In genomic region chr3L:1319097-1319725, dm6 we compare ENCODE assay signal across 1 fruit fly cellular context.
TF ChIP-seq lines count a peak whose summit lies in the region.

No protein-coding gene starts in this region.

TF ChIP-seq in whole organism, embryonic, 481 proteins besides CTCF, POLR2A, EP300 and RAD21 (continued from another document and continues in another):
- TF ChIP-seq CG10147 (GFP tag; optimal IDR thresholded peaks at IDR 0.05; lab: Kevin White, UChicago) (peak; percentile 44), Ets97D (GFP tag; optimal IDR thresholded peaks at IDR 0.05; lab: Kevin White, UChicago) (no peak), CG12155 (GFP tag; optimal IDR thresholded peaks at IDR 0.05; lab: Kevin White, UChicago) (peak; percentile 33), eve (GFP tag; optimal IDR thresholded peaks at IDR 0.05; lab: Kevin White, UChicago) (no peak), CG6854 (GFP tag; optimal IDR thresholded peaks at IDR 0.05; lab: Kevin White, UChicago) (no peak), unc-4 (GFP tag; IDR thresholded peaks at IDR 0.05; lab: Robert Waterston, UW; ENCODE audit: partially characterized antibody) (no peak), CG3995 (GFP tag; optimal IDR thresholded peaks at IDR 0.05; lab: Kevin White, UChicago) (no peak), salm (tag; optimal IDR thresholded peaks at IDR 0.05; lab: Kevin White, UChicago) (peak; percentile 29), cwo (GFP tag; optimal IDR thresholded peaks at IDR 0.05; lab: Kevin White, UChicago) (peak; percentile 9), peb (GFP tag; IDR thresholded peaks at IDR 0.05; lab: Robert Waterston, UW) (peak; percentile 60), CG14965 (GFP tag; optimal IDR thresholded peaks at IDR 0.05; lab: Kevin White, UChicago; ENCODE audit: borderline replicate concordance) (no peak), sob (GFP tag; IDR thresholded peaks at IDR 0.05; lab: Robert Waterston, UW) (peak; percentile 69; the same call in 1 of the 2 replicates), CG3838 (GFP tag; optimal IDR thresholded peaks at IDR 0.05; lab: Kevin White, UChicago) (no peak), CG13123 (GFP tag; optimal IDR thresholded peaks at IDR 0.05; lab: Kevin White, UChicago) (peak; percentile 25), CG4404 (GFP tag; IDR thresholded peaks at IDR 0.05; lab: Robert Waterston, UW) (0 out of 2 replicates have a peak, but pooled peaks have one; percentile 29), Ada2b (GFP tag; IDR thresholded peaks at IDR 0.05; lab: Robert Waterston, UW) (peak; percentile 78), trem (tag; optimal IDR thresholded peaks at IDR 0.05; lab: Kevin White, UChicago) (peak; percentile 73), CG32532 (GFP tag; IDR thresholded peaks at IDR 0.05; lab: Robert Waterston, UW) (peak; percentile 67; the same call in 1 of the 2 replicates), pb (GFP tag; optimal IDR thresholded peaks at IDR 0.05; lab: Kevin White, UChicago) (peak; percentile 54), Drgx (GFP tag; IDR thresholded peaks at IDR 0.05; lab: Robert Waterston, UW) (peak; percentile 89), CG15269 (tag; optimal IDR thresholded peaks at IDR 0.05; lab: Kevin White, UChicago) (peak; percentile 73), lilli (GFP tag; optimal IDR thresholded peaks at IDR 0.05; lab: Kevin White, UChicago) (peak; percentile 61), CG2199 (GFP tag; IDR thresholded peaks at IDR 0.05; lab: Robert Waterston, UW) (no peak; the same call in 2 of the 3 replicates), mam (GFP tag; optimal IDR thresholded peaks at IDR 0.05; lab: Kevin White, UChicago) (peak; percentile 51), Dref (GFP tag; IDR thresholded peaks at IDR 0.05; lab: Robert Waterston, UW) (no peak), CG17612 (GFP tag; IDR thresholded peaks at IDR 0.05; lab: Robert Waterston, UW) (no peak; the same call in 1 of the 2 replicates), tin (GFP tag; optimal IDR thresholded peaks at IDR 0.05; lab: Kevin White, UChicago) (peak; percentile 86), E2f1 (GFP tag; IDR thresholded peaks at IDR 0.05; lab: Robert Waterston, UW) (peak; percentile 76), tll (GFP tag; optimal IDR thresholded peaks at IDR 0.05; lab: Kevin White, UChicago) (no peak), her (GFP tag; optimal IDR thresholded peaks at IDR 0.05; lab: Kevin White, UChicago) (peak; percentile 5), Doc2 (GFP tag; IDR thresholded peaks at IDR 0.05; lab: Robert Waterston, UW) (no peak), vfl (GFP tag; optimal IDR thresholded peaks at IDR 0.05; lab: Kevin White, UChicago) (no peak), scrt (GFP tag; optimal IDR thresholded peaks at IDR 0.05; lab: Kevin White, UChicago) (peak; percentile 54), bsh (GFP tag; optimal IDR thresholded peaks at IDR 0.05; lab: Kevin White, UChicago) (peak; percentile 89 to 94), kni (GFP tag; optimal IDR thresholded peaks at IDR 0.05; lab: Kevin White, UChicago) (no peak), prd (optimal IDR thresholded peaks at IDR 0.05; lab: Kevin White, UChicago) (no peak), prd (GFP tag; IDR thresholded peaks at IDR 0.05; lab: Robert Waterston, UW) (peak; percentile 85), Hmx (GFP tag; optimal IDR thresholded peaks at IDR 0.05; lab: Kevin White, UChicago) (no peak), CG7839 (tag; optimal IDR thresholded peaks at IDR 0.05; lab: Kevin White, UChicago) (peak; percentile 79), crol (GFP tag; IDR thresholded peaks at IDR 0.05; lab: Robert Waterston, UW) (0 out of 2 replicates have a peak, but pooled peaks have one; percentile 13), CG1792 (GFP tag; optimal IDR thresholded peaks at IDR 0.05; lab: Kevin White, UChicago) (peak; percentile 52), CG14014 (GFP tag; IDR thresholded peaks at IDR 0.05; lab: Robert Waterston, UW) (peak; percentile 42; the same call in 1 of the 2 replicates), H2.0 (GFP tag; IDR thresholded peaks at IDR 0.05; lab: Robert Waterston, UW) (peak; percentile 76), pho (GFP tag; optimal IDR thresholded peaks at IDR 0.05; lab: Kevin White, UChicago) (peak; percentile 51), CG10267 (tag; optimal IDR thresholded peaks at IDR 0.05; lab: Kevin White, UChicago) (peak; percentile 21), CG2202 (tag; optimal IDR thresholded peaks at IDR 0.05; lab: Kevin White, UChicago) (peak; percentile 43), CG6175 (GFP tag; IDR thresholded peaks at IDR 0.05; lab: Robert Waterston, UW) (no peak), sna (GFP tag; IDR thresholded peaks at IDR 0.05; lab: Robert Waterston, UW; ENCODE audit: partially characterized antibody) (no peak), CG8359 (GFP tag; optimal IDR thresholded peaks at IDR 0.05; lab: Kevin White, UChicago; ENCODE audit: borderline replicate concordance) (peak; percentile 66), CG1233 (GFP tag; optimal IDR thresholded peaks at IDR 0.05; lab: Kevin White, UChicago) (peak; percentile 64), ase (GFP tag; IDR thresholded peaks at IDR 0.05; lab: Robert Waterston, UW) (peak; percentile 81), CG14441 (GFP tag; IDR thresholded peaks at IDR 0.05; lab: Robert Waterston, UW) (peak; percentile 80), B-H2 (GFP tag; optimal IDR thresholded peaks at IDR 0.05; lab: Kevin White, UChicago) (no peak), Deaf1 (tag; optimal IDR thresholded peaks at IDR 0.05; lab: Kevin White, UChicago) (peak; percentile 28), seq (GFP tag; IDR thresholded peaks at IDR 0.05; lab: Robert Waterston, UW) (peak; percentile 58; the same call in 1 of the 2 replicates), Bteb2 (GFP tag; optimal IDR thresholded peaks at IDR 0.05; lab: Kevin White, UChicago) (peak; percentile 28), BtbVII (GFP tag; optimal IDR thresholded peaks at IDR 0.05; lab: Kevin White, UChicago) (no peak), CG4854 (GFP tag; optimal IDR thresholded peaks at IDR 0.05; lab: Kevin White, UChicago) (peak; percentile 13), jing (GFP tag; optimal IDR thresholded peaks at IDR 0.05; lab: Kevin White, UChicago) (peak; percentile 78), CG11504 (tag; optimal IDR thresholded peaks at IDR 0.05; lab: Kevin White, UChicago) (peak; percentile 89), Stat92E (GFP tag; optimal IDR thresholded peaks at IDR 0.05; lab: Kevin White, UChicago) (no peak), tx (GFP tag; optimal IDR thresholded peaks at IDR 0.05; lab: Kevin White, UChicago) (peak; percentile 42), amos (GFP tag; IDR thresholded peaks at IDR 0.05; lab: Robert Waterston, UW; ENCODE audit: partially characterized antibody) (no peak), fd64A (GFP tag; optimal IDR thresholded peaks at IDR 0.05; lab: Kevin White, UChicago) (peak; percentile 78), CG16779 (GFP tag; IDR thresholded peaks at IDR 0.05; lab: Robert Waterston, UW) (no peak), CG2889 (GFP tag; IDR thresholded peaks at IDR 0.05; lab: Robert Waterston, UW) (no peak), HLH4C (GFP tag; IDR thresholded peaks at IDR 0.05; lab: Robert Waterston, UW; ENCODE audit: partially characterized antibody) (no peak), pros (GFP tag; optimal IDR thresholded peaks at IDR 0.05; lab: Kevin White, UChicago) (peak; percentile 18), Abd-B (GFP tag; optimal IDR thresholded peaks at IDR 0.05; lab: Kevin White, UChicago) (peak; percentile 74), ac (GFP tag; optimal IDR thresholded peaks at IDR 0.05; lab: Kevin White, UChicago) (no peak), CG7556 (GFP tag; optimal IDR thresholded peaks at IDR 0.05; lab: Kevin White, UChicago) (peak; percentile 66), CG5245 (GFP tag; optimal IDR thresholded peaks at IDR 0.05; lab: Kevin White, UChicago) (peak; percentile 82), CG30020 (tag; optimal IDR thresholded peaks at IDR 0.05; lab: Kevin White, UChicago) (no peak), dmrt99B (tag; optimal IDR thresholded peaks at IDR 0.05; lab: Kevin White, UChicago) (peak; percentile 92), Oaz (GFP tag; IDR thresholded peaks at IDR 0.05; lab: Robert Waterston, UW) (peak; percentile 36; the same call in 1 of the 2 replicates), slbo (GFP tag; IDR thresholded peaks at IDR 0.05; lab: Robert Waterston, UW) (peak; percentile 48; the same call in 1 of the 2 replicates), CG9727 (GFP tag; optimal IDR thresholded peaks at IDR 0.05; lab: Kevin White, UChicago) (peak; percentile 3), Ptx1 (GFP tag; IDR thresholded peaks at IDR 0.05; lab: Robert Waterston, UW) (peak; percentile 79), CG18476 (GFP tag; optimal IDR thresholded peaks at IDR 0.05; lab: Kevin White, UChicago) (peak; percentile 65), CHES-1-like (GFP tag; optimal IDR thresholded peaks at IDR 0.05; lab: Kevin White, UChicago) (peak; percentile 33), Hmr (GFP tag; optimal IDR thresholded peaks at IDR 0.05; lab: Kevin White, UChicago) (no peak), HLH54F (GFP tag; optimal IDR thresholded peaks at IDR 0.05; lab: Kevin White, UChicago) (peak; percentile 62), vnd (GFP tag; IDR thresholded peaks at IDR 0.05; lab: Robert Waterston, UW; ENCODE audit: partially characterized antibody) (no peak), NFAT (GFP tag; IDR thresholded peaks at IDR 0.05; lab: Robert Waterston, UW) (no peak), ap (GFP tag; IDR thresholded peaks at IDR 0.05; lab: Robert Waterston, UW) (peak; percentile 56), CG11247 (GFP tag; IDR thresholded peaks at IDR 0.05; lab: Robert Waterston, UW) (peak; percentile 66), CG15073 (GFP tag; optimal IDR thresholded peaks at IDR 0.05; lab: Kevin White, UChicago) (peak; percentile 29), CG7271 (tag; optimal IDR thresholded peaks at IDR 0.05; lab: Kevin White, UChicago) (no peak), CG10209 (GFP tag; optimal IDR thresholded peaks at IDR 0.05; lab: Kevin White, UChicago) (peak; percentile 70), Gsc (GFP tag; IDR thresholded peaks at IDR 0.05; lab: Robert Waterston, UW) (peak; percentile 42; the same call in 1 of the 2 replicates), H15 (GFP tag; IDR thresholded peaks at IDR 0.05; lab: Robert Waterston, UW) (peak; percentile 70), CG13894 (tag; optimal IDR thresholded peaks at IDR 0.05; lab: Kevin White, UChicago) (no peak), CG15479 (GFP tag; optimal IDR thresholded peaks at IDR 0.05; lab: Kevin White, UChicago) (no peak), CG8089 (GFP tag; optimal IDR thresholded peaks at IDR 0.05; lab: Kevin White, UChicago) (peak; percentile 61), nom (GFP tag; optimal IDR thresholded peaks at IDR 0.05; lab: Kevin White, UChicago) (peak; percentile 72), B-H1 (GFP tag; IDR thresholded peaks at IDR 0.05; lab: Robert Waterston, UW) (peak; percentile 73), CG12071 (GFP tag; optimal IDR thresholded peaks at IDR 0.05; lab: Kevin White, UChicago) (peak; percentile 82), hkb (optimal IDR thresholded peaks at IDR 0.05; lab: Kevin White, UChicago) (no peak), hkb (GFP tag; IDR thresholded peaks at IDR 0.05; lab: Robert Waterston, UW) (peak; percentile 90), CG15011 (GFP tag; optimal IDR thresholded peaks at IDR 0.05; lab: Kevin White, UChicago) (no peak), CG4424 (GFP tag; optimal IDR thresholded peaks at IDR 0.05; lab: Kevin White, UChicago) (peak; percentile 84), lmd (GFP tag; IDR thresholded peaks at IDR 0.05; lab: Robert Waterston, UW) (peak; percentile 74; the same call in 1 of the 2 replicates), Atf3 (GFP tag; optimal IDR thresholded peaks at IDR 0.05; lab: Kevin White, UChicago) (peak; percentile 76), CG32767 (GFP tag; IDR thresholded peaks at IDR 0.05; lab: Robert Waterston, UW) (peak; percentile 63; the same call in 1 of the 2 replicates), gcm (GFP tag; optimal IDR thresholded peaks at IDR 0.05; lab: Kevin White, UChicago) (peak; percentile 68), CG11456 (GFP tag; IDR thresholded peaks at IDR 0.05; lab: Robert Waterston, UW) (peak; percentile 58; the same call in 1 of the 3 replicates), CG1602 (GFP tag; optimal IDR thresholded peaks at IDR 0.05; lab: Kevin White, UChicago) (peak; percentile 60), lab (GFP tag; optimal IDR thresholded peaks at IDR 0.05; lab: Kevin White, UChicago) (peak; percentile 78), Hr3 (GFP tag; optimal IDR thresholded peaks at IDR 0.05; lab: Kevin White, UChicago) (peak; percentile 48), ara (GFP tag; IDR thresholded peaks at IDR 0.05; lab: Robert Waterston, UW) (peak; percentile 88), Scr (GFP tag; IDR thresholded peaks at IDR 0.05; lab: Robert Waterston, UW; ENCODE audit: partially characterized antibody) (no peak), CG1603 (tag; optimal IDR thresholded peaks at IDR 0.05; lab: Kevin White, UChicago) (peak; percentile 89), CG7963 (GFP tag; IDR thresholded peaks at IDR 0.05; lab: Robert Waterston, UW; ENCODE audit: partially characterized antibody) (no peak), CG12391 (tag; optimal IDR thresholded peaks at IDR 0.05; lab: Kevin White, UChicago) (peak; percentile 82), Sin3A (optimal IDR thresholded peaks at IDR 0.05; lab: Kevin White, UChicago) (no peak), psq (GFP tag; optimal IDR thresholded peaks at IDR 0.05; lab: Kevin White, UChicago) (no peak), ttk (GFP tag; IDR thresholded peaks at IDR 0.05; lab: Robert Waterston, UW) (peak; percentile 81), sqz (GFP tag; optimal IDR thresholded peaks at IDR 0.05; lab: Kevin White, UChicago) (peak; percentile 55), unpg (GFP tag; optimal IDR thresholded peaks at IDR 0.05; lab: Kevin White, UChicago) (peak; percentile 81), Jarid2 (GFP tag; optimal IDR thresholded peaks at IDR 0.05; lab: Kevin White, UChicago) (peak; percentile 7), CG5953 (GFP tag; IDR thresholded peaks at IDR 0.05; lab: Robert Waterston, UW) (peak; percentile 80), Ravus (GFP tag; IDR thresholded peaks at IDR 0.05; lab: Robert Waterston, UW) (peak; percentile 15; the same call in 1 of the 2 replicates), Ssrp (tag; optimal IDR thresholded peaks at IDR 0.05; lab: Kevin White, UChicago) (peak; percentile 83), lbe (GFP tag; optimal IDR thresholded peaks at IDR 0.05; lab: Kevin White, UChicago) (peak; percentile 97), CG7372 (GFP tag; IDR thresholded peaks at IDR 0.05; lab: Robert Waterston, UW) (0 out of 2 replicates have a peak, but pooled peaks have one; percentile 39), Rx (GFP tag; IDR thresholded peaks at IDR 0.05; lab: Robert Waterston, UW) (peak; percentile 71), Xrp1 (GFP tag; IDR thresholded peaks at IDR 0.05; lab: Robert Waterston, UW) (peak; percentile 89), Hr51 (GFP tag; optimal IDR thresholded peaks at IDR 0.05; lab: Kevin White, UChicago) (peak; percentile 53 to 84), Hey (tag; optimal IDR thresholded peaks at IDR 0.05; lab: Kevin White, UChicago) (no peak), CG17385 (GFP tag; optimal IDR thresholded peaks at IDR 0.05; lab: Kevin White, UChicago) (peak; percentile 75)
